Worm (Caenorhabditis elegans): Measurements from ENCODE around the gene R11D1.10.

DNA sequence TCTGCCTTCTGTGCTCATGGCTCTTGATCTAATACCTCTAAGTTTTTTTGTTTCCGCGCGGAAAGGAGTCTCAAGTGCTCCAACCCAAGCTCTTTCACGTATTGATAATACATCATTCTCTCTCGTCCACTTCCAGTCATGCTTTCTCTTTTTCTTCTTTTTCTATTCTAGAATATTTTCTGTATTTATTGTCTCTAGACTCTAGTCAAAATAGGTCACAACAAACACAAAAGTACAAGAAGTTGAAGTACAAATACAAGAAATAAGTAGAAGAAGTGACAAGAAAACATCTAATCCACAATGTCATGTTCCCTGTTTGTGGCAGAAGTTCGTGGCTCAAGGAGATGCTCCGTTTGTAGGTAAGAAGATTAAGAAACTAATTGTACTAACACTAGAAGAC lies 43.9 kb downstream of the R11D1.10 start, which contains the start of gene ZC455.1:
- TF ChIP-seq ceh-48 (tag; optimal IDR thresholded peaks at IDR 0.05) (no peak), zip-5 (tag; optimal IDR thresholded peaks at IDR 0.05) (no peak), hlh-30 (tag; optimal IDR thresholded peaks at IDR 0.05; ENCODE audit: insufficient read depth) (no peak), che-1 (tag; optimal IDR thresholded peaks at IDR 0.05) (no peak), C08G9.2 (tag; optimal IDR thresholded peaks at IDR 0.05) (no peak), ama-1 (optimal IDR thresholded peaks at IDR 0.05) (no peak), npax-4 (tag; optimal IDR thresholded peaks at IDR 0.05) (no peak), fax-1 (tag; optimal IDR thresholded peaks at IDR 0.05) (no peak), syd-9 (tag; optimal IDR thresholded peaks at IDR 0.05) (no peak), elt-2 (tag; optimal IDR thresholded peaks at IDR 0.05) (no peak), odd-2 (tag; optimal IDR thresholded peaks at IDR 0.05) (no peak)
